Worm (Caenorhabditis elegans) whole organism, L4 larva: ENCODE results near the gene K06H7.7.

Source experiments
- D1046.2 ChIP-seq: fragments of 200-800 bp; sonication (Bioruptor generic); IDR thresholded peaks from 2 replicates; pipeline ENCODE4 v1.3.6; 2022; ENCODE audit warnings: missing genetic modification characterization, missing compliant biosample characterization
- F10B5.3 ChIP-seq: sonication (generic microtip); optimal IDR thresholded peaks from 2 replicates; lab custom pipeline; 2016; ENCODE audit warnings: mild to moderate bottlenecking, missing genetic modification characterization, missing compliant biosample characterization
- F49E8.2 ChIP-seq: sonication (generic microtip); optimal IDR thresholded peaks from 2 replicates; lab custom pipeline; 2016; ENCODE audit warnings: missing compliant biosample characterization, mild to moderate bottlenecking, missing genetic modification characterization, borderline replicate concordance
- T20F7.1 ChIP-seq: fragments of 200-800 bp; sonication (Bioruptor generic); optimal IDR thresholded peaks from 2 replicates; lab custom pipeline; 2018; ENCODE audit warnings: mild to moderate bottlenecking, missing genetic modification characterization, missing compliant biosample characterization
- Y105C5A.15 ChIP-seq: fragments of 200-800 bp; sonication (Bioruptor generic); IDR thresholded peaks from 2 replicates; pipeline ENCODE4 v1.3.6; 2022; ENCODE audit warnings: missing genetic modification characterization, missing compliant biosample characterization
- Y5F2A.4 ChIP-seq: fragments of 200-800 bp; sonication (Bioruptor generic); optimal IDR thresholded peaks from 2 replicates; lab custom pipeline; 2018; ENCODE audit warnings: mild to moderate bottlenecking, missing genetic modification characterization, missing compliant biosample characterization
- ZK337.2 ChIP-seq: fragments of 200-800 bp; sonication (Bioruptor generic); IDR thresholded peaks from 2 replicates; pipeline ENCODE4 v1.3.6; 2022; ENCODE audit warnings: missing genetic modification reagents, missing genetic modification characterization, missing compliant biosample characterization
- ZK546.5 ChIP-seq, 2 experiments: sonication (generic microtip); optimal IDR thresholded peaks; 2 replicates each; lab custom pipeline; 2017; ENCODE audit warnings: missing biosample characterization in 2 of 2, missing genetic modification characterization in 2 of 2
- attf-4 ChIP-seq: sonication (generic microtip); optimal IDR thresholded peaks from 3 replicates; lab custom pipeline; 2017; ENCODE audit warnings: missing biosample characterization, missing genetic modification characterization
- ceh-20 ChIP-seq: fragments of 200-800 bp; sonication (Bioruptor generic); IDR thresholded peaks from 2 replicates; pipeline ENCODE4 v1.3.6; 2022; ENCODE audit warnings: missing genetic modification reagents, missing genetic modification characterization, missing compliant biosample characterization
- ceh-28 ChIP-seq: fragments of 150-350 bp; optimal IDR thresholded peaks from 2 replicates; lab custom pipeline; 2014; ENCODE audit warnings: missing biosample characterization, missing genetic modification reagents, missing genetic modification characterization
- ceh-32 ChIP-seq: sonication (generic microtip); optimal IDR thresholded peaks from 2 replicates; lab custom pipeline; 2016; ENCODE audit warnings: mild to moderate bottlenecking, missing genetic modification characterization, missing compliant biosample characterization; ENCODE audit not compliant: poor library complexity
- ceh-82 ChIP-seq: sonication (generic microtip); optimal IDR thresholded peaks from 2 replicates; lab custom pipeline; 2017; ENCODE audit warnings: missing biosample characterization, missing genetic modification characterization
- ces-1 ChIP-seq: fragments of 150-350 bp; sonication (generic microtip); optimal IDR thresholded peaks from 4 replicates; lab custom pipeline; 2014; ENCODE audit warnings: missing biosample characterization, missing genetic modification reagents, missing genetic modification characterization
- daf-12 ChIP-seq: fragments of 150-350 bp; optimal IDR thresholded peaks from 2 replicates; lab custom pipeline; 2014; ENCODE audit warnings: missing biosample characterization, missing genetic modification reagents, missing genetic modification characterization
- daf-8 ChIP-seq: fragments of 200-800 bp; sonication (Bioruptor generic); IDR thresholded peaks from 2 replicates; pipeline ENCODE4 v1.3.6; 2022; ENCODE audit warnings: missing genetic modification characterization, missing compliant biosample characterization
- dmd-6 ChIP-seq: fragments of 200-800 bp; sonication (Bioruptor generic); IDR thresholded peaks from 2 replicates; pipeline ENCODE4 v1.3.6; 2022; ENCODE audit warnings: missing genetic modification reagents, missing genetic modification characterization, missing compliant biosample characterization
- dmd-9 ChIP-seq: fragments of 200-800 bp; sonication (Bioruptor generic); IDR thresholded peaks from 2 replicates; pipeline ENCODE4 v1.3.6; 2022; ENCODE audit warnings: missing genetic modification reagents, missing genetic modification characterization, missing compliant biosample characterization
- dpl-1 ChIP-seq: fragments of 150-350 bp; optimal IDR thresholded peaks from 2 replicates; lab custom pipeline; 2014; ENCODE audit warnings: missing biosample characterization, missing genetic modification reagents, missing genetic modification characterization
- duxl-1 ChIP-seq: sonication (generic microtip); optimal IDR thresholded peaks from 2 replicates; lab custom pipeline; 2016; ENCODE audit warnings: mild to moderate bottlenecking, missing genetic modification characterization, moderate library complexity, missing compliant biosample characterization; ENCODE audit not compliant: poor library complexity
- egl-43 ChIP-seq: fragments of 200-800 bp; sonication (Bioruptor generic); IDR thresholded peaks from 2 replicates; pipeline ENCODE4 v1.3.6; 2022; ENCODE audit warnings: missing genetic modification reagents, missing genetic modification characterization, missing compliant biosample characterization
- gei-8 ChIP-seq: fragments of 200-800 bp; sonication (Bioruptor generic); optimal IDR thresholded peaks from 2 replicates; lab custom pipeline; 2018; ENCODE audit warnings: mild to moderate bottlenecking, missing genetic modification characterization, missing compliant biosample characterization
- hlh-30 ChIP-seq: sonication (generic microtip); optimal IDR thresholded peaks from 2 replicates; lab custom pipeline; 2017; ENCODE audit warnings: antibody characterized with exemption, mild to moderate bottlenecking, missing genetic modification characterization, missing compliant biosample characterization; ENCODE audit not compliant: insufficient read depth
- hmg-1.1 ChIP-seq: fragments of 200-800 bp; sonication (Bioruptor generic); IDR thresholded peaks from 2 replicates; pipeline ENCODE4 v1.3.6; 2022; ENCODE audit warnings: missing genetic modification reagents, missing genetic modification characterization, missing compliant biosample characterization
- jun-1 ChIP-seq: fragments of 150-350 bp; optimal IDR thresholded peaks from 2 replicates; lab custom pipeline; 2014; ENCODE audit warnings: missing biosample characterization, missing genetic modification reagents, missing genetic modification characterization
- lim-7 ChIP-seq: fragments of 200-800 bp; sonication (Bioruptor generic); IDR thresholded peaks from 2 replicates; pipeline ENCODE4 v1.3.6; 2022; ENCODE audit warnings: missing genetic modification characterization, missing compliant biosample characterization
- lin-1 ChIP-seq: fragments of 200-800 bp; sonication (Bioruptor generic); IDR thresholded peaks from 2 replicates; pipeline ENCODE4 v1.3.6; 2022; ENCODE audit warnings: missing genetic modification reagents, missing genetic modification characterization, missing compliant biosample characterization
- lin-15B ChIP-seq: fragments of 150-350 bp; sonication (generic microtip); optimal IDR thresholded peaks from 3 replicates; lab custom pipeline; 2014; ENCODE audit warnings: missing biosample characterization, missing genetic modification characterization
- madf-5 ChIP-seq, 2 experiments: fragments of 200-800 bp; sonication (Bioruptor generic); IDR thresholded peaks; 2 replicates each; pipeline ENCODE4 v1.3.6; 2022; ENCODE audit warnings: missing compliant biosample characterization in 2 of 2, missing genetic modification characterization in 2 of 2
- mdt-29 ChIP-seq: fragments of 200-800 bp; sonication (Bioruptor generic); IDR thresholded peaks from 2 replicates; pipeline ENCODE4 v1.3.6; 2022; ENCODE audit warnings: missing genetic modification reagents, missing genetic modification characterization, missing compliant biosample characterization
- mxl-2 ChIP-seq: fragments of 200-800 bp; sonication (Bioruptor generic); conservative IDR thresholded peaks from 2 replicates; pipeline ENCODE4 v1.3.6; 2022; ENCODE audit warnings: missing genetic modification reagents, missing genetic modification characterization, missing compliant biosample characterization
- mxl-3 ChIP-seq: fragments of 200-800 bp; sonication (Bioruptor generic); optimal IDR thresholded peaks from 2 replicates; lab custom pipeline; 2018; ENCODE audit warnings: mild to moderate bottlenecking, missing genetic modification characterization, missing compliant biosample characterization
- nhr-25 ChIP-seq: sonication (generic microtip); optimal IDR thresholded peaks from 2 replicates; lab custom pipeline; 2017; ENCODE audit warnings: missing genetic modification characterization, mild to moderate bottlenecking, missing compliant biosample characterization, antibody characterized with exemption, moderate library complexity, borderline replicate concordance; ENCODE audit not compliant: insufficient read depth
- nhr-41 ChIP-seq: fragments of 200-800 bp; sonication (Bioruptor generic); IDR thresholded peaks from 2 replicates; pipeline ENCODE4 v1.3.6; 2022; ENCODE audit warnings: missing genetic modification reagents, missing genetic modification characterization, missing compliant biosample characterization
- nhr-76 ChIP-seq: fragments of 150-350 bp; optimal IDR thresholded peaks from 2 replicates; lab custom pipeline; 2014; ENCODE audit warnings: missing biosample characterization, missing genetic modification characterization
- nhr-77 ChIP-seq: fragments of 150-350 bp; optimal IDR thresholded peaks from 2 replicates; lab custom pipeline; 2014; ENCODE audit warnings: missing biosample characterization, missing genetic modification characterization
- pqm-1 ChIP-seq: sonication (generic microtip); optimal IDR thresholded peaks from 2 replicates; lab custom pipeline; 2017; ENCODE audit warnings: missing biosample characterization, missing genetic modification characterization
- saeg-2 ChIP-seq: fragments of 200-800 bp; sonication (Bioruptor generic); IDR thresholded peaks from 2 replicates; pipeline ENCODE4 v1.3.6; 2022; ENCODE audit warnings: missing genetic modification reagents, missing genetic modification characterization, missing compliant biosample characterization
- sdz-12 ChIP-seq: fragments of 200-800 bp; sonication (Bioruptor generic); optimal IDR thresholded peaks from 2 replicates; lab custom pipeline; 2018; ENCODE audit warnings: mild to moderate bottlenecking, missing genetic modification characterization, missing compliant biosample characterization
- spr-3 ChIP-seq: fragments of 200-800 bp; sonication (Bioruptor generic); optimal IDR thresholded peaks from 2 replicates; lab custom pipeline; 2018; ENCODE audit warnings: mild to moderate bottlenecking, missing genetic modification characterization, missing compliant biosample characterization
- tra-1 ChIP-seq: fragments of 200-800 bp; sonication (Bioruptor generic); IDR thresholded peaks from 2 replicates; pipeline ENCODE4 v1.3.6; 2022; ENCODE audit warnings: missing genetic modification reagents, missing genetic modification characterization, missing compliant biosample characterization
- unc-130 ChIP-seq: sonication (generic microtip); optimal IDR thresholded peaks from 2 replicates; lab custom pipeline; 2016; ENCODE audit warnings: missing genetic modification reagents, missing genetic modification characterization, missing compliant biosample characterization
- unc-62 ChIP-seq, 3 experiments: fragments of 150-350 bp in 1 of 3; sonication (generic microtip); optimal IDR thresholded peaks in 2 of 3; peaks in 1 of 3; 1 replicate in 1 of 3; 2 replicates in 2 of 3; lab custom pipeline; 2014 to 2017; ENCODE audit warnings: missing biosample characterization in 3 of 3, missing genetic modification characterization in 3 of 3, missing genetic modification reagents in 3 of 3, missing genotype in 1 of 3
- zip-11 ChIP-seq: fragments of 200-800 bp; sonication (Bioruptor generic); IDR thresholded peaks from 2 replicates; pipeline ENCODE4 v1.3.6; 2022; ENCODE audit warnings: missing genetic modification characterization, missing compliant biosample characterization
- zip-2 ChIP-seq: fragments of 150-350 bp; optimal IDR thresholded peaks from 2 replicates; lab custom pipeline; 2014; ENCODE audit warnings: missing biosample characterization, missing genetic modification characterization
- ztf-11 ChIP-seq: fragments of 150-350 bp; optimal IDR thresholded peaks from 2 replicates; lab custom pipeline; 2014; ENCODE audit warnings: missing biosample characterization, missing genetic modification characterization
- ztf-7 ChIP-seq: fragments of 150-350 bp; optimal IDR thresholded peaks from 2 replicates; lab custom pipeline; 2014; ENCODE audit warnings: missing biosample characterization, missing genetic modification characterization

Gene K06H7.7

ce11 chrIII:8044187-8044586 lies 41.1 kb downstream of the K06H7.7 start, which contains the start of gene K12H4.5:
Gene K12H4.5 (plus strand): TSS chrIII:8044487.
- TF ChIP-seq ZK337.2 (GFP tag; lab: Robert Waterston, UW) (no peak), attf-4 (no peak), egl-43 (GFP tag; lab: Robert Waterston, UW) (no peak), ztf-11 (no peak), ces-1 (GFP tag; lab: Kevin White, UChicago) (no peak)
- TF ChIP-seq, all 104 proteins: peak for 0

DNA sequence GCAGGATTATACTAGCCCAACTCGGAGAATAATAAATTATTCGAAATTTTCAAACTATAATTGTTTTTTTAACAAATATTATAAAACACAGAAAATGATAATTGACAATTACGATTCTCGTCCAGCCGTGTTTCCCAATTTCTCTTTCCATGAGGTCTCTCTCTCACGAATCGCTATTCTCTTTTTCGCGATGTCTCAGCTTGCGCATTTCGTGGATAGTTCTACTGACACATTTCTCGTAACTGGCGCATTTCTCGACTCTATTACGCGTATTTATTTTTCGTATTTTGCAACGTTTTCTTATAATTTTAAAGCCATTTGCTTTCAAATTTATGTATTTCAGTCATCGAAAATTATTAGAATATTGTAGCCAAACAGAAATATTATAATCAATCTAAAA lies 41.5 kb downstream of the K06H7.7 start:
- peak; percentile 28 for TF ChIP-seq ceh-82
- peak; percentile 99 for TF ChIP-seq tra-1 (GFP tag; lab: Robert Waterston, UW)
- TF ChIP-seq lim-7 (GFP tag; lab: Robert Waterston, UW) = peak; percentile 97
- TF ChIP-seq hmg-1.1 (GFP tag; lab: Robert Waterston, UW) = peak; percentile 98
- no peak; the same call in 1 of the 2 replicates for TF ChIP-seq mdt-29 (GFP tag; lab: Robert Waterston, UW)
- peak; percentile 89 for TF ChIP-seq mxl-2 (GFP tag; lab: Robert Waterston, UW)
- peak; percentile 92 for TF ChIP-seq jun-1
- TF ChIP-seq ceh-32 (tag; lab: Kevin White, UChicago) = peak; percentile 13
- TF ChIP-seq zip-2 = peak; percentile 88
- peak; percentile 57 for TF ChIP-seq nhr-76 (tag; lab: Kevin White, UChicago)
- peak; percentile 86 for TF ChIP-seq pqm-1 (tag; lab: Kevin White, UChicago)
- peak in 1 of 2 experiments; percentile 84 for TF ChIP-seq ZK546.5 (tag; optimal IDR thresholded peaks at IDR 0.05; lab: Kevin White, UChicago)
- no peak for TF ChIP-seq F10B5.3 (tag; lab: Kevin White, UChicago)
- peak; percentile 99 for TF ChIP-seq sdz-12 (GFP tag; lab: Kevin White, UChicago)
- peak; percentile 96 for TF ChIP-seq nhr-25 (tag; lab: Kevin White, UChicago)
- TF ChIP-seq nhr-41 (GFP tag; lab: Robert Waterston, UW) = peak; percentile 84
- peak; percentile 93 for TF ChIP-seq hlh-30 (tag; lab: Kevin White, UChicago)
- peak; percentile 76; the same call in 1 of the 2 replicates for TF ChIP-seq lin-1 (GFP tag; lab: Robert Waterston, UW)
- peak; percentile 91 for TF ChIP-seq lin-15B (tag; lab: Kevin White, UChicago)
- peak in 1 of 2 experiments; percentile 100 for TF ChIP-seq unc-62 (GFP tag; optimal IDR thresholded peaks at IDR 0.05 in 1 of 2; lab: Kevin White, UChicago)
- TF ChIP-seq unc-62 (tag; optimal IDR thresholded peaks at IDR 0.05; lab: Kevin White, UChicago) = peak; percentile 58
- TF ChIP-seq egl-43 (GFP tag; lab: Robert Waterston, UW) = no peak; the same call in 1 of the 2 replicates
- peak; percentile 32 for TF ChIP-seq Y5F2A.4 (GFP tag; lab: Kevin White, UChicago)
- peak; percentile 86 for TF ChIP-seq spr-3 (GFP tag; lab: Kevin White, UChicago)
- peak; percentile 82 for TF ChIP-seq ztf-7 (tag; lab: Kevin White, UChicago)
- peak; percentile 83 for TF ChIP-seq F49E8.2
- TF ChIP-seq daf-8 (GFP tag; lab: Robert Waterston, UW) = 0 out of 2 replicates have a peak, but pooled peaks have one; percentile 85
- TF ChIP-seq unc-130 (GFP tag; lab: Kevin White, UChicago) = peak; percentile 99
- TF ChIP-seq duxl-1 (tag; lab: Kevin White, UChicago) = peak; percentile 95
- peak; percentile 97 for TF ChIP-seq ceh-20 (GFP tag; lab: Robert Waterston, UW)
- TF ChIP-seq dpl-1 = peak; percentile 92
- peak; percentile 99 for TF ChIP-seq dmd-9 (GFP tag; lab: Robert Waterston, UW)
- peak; percentile 98 for TF ChIP-seq mxl-3
- TF ChIP-seq dmd-6 (GFP tag; lab: Robert Waterston, UW) = peak; percentile 97
- TF ChIP-seq gei-8 (GFP tag; lab: Kevin White, UChicago) = peak; percentile 75
- peak; percentile 52 for TF ChIP-seq ceh-28 (tag; lab: Kevin White, UChicago)
- TF ChIP-seq saeg-2 (GFP tag; lab: Robert Waterston, UW) = 0 out of 2 replicates have a peak, but pooled peaks have one; percentile 21
- TF ChIP-seq T20F7.1 (GFP tag; lab: Kevin White, UChicago) = peak; percentile 97
- TF ChIP-seq ces-1 (GFP tag; lab: Kevin White, UChicago) = peak; percentile 88
- TF ChIP-seq madf-5 (GFP tag; IDR thresholded peaks at IDR 0.05; lab: Robert Waterston, UW) = peak; percentile 96 to 98
- no peak for TF ChIP-seq daf-12
- TF ChIP-seq ztf-11 = no peak
- peak; percentile 97 for TF ChIP-seq D1046.2 (GFP tag; lab: Robert Waterston, UW)
- TF ChIP-seq zip-11 (GFP tag; lab: Robert Waterston, UW) = no peak
- TF ChIP-seq Y105C5A.15 = peak; percentile 58; the same call in 1 of the 2 replicates
- TF ChIP-seq nhr-77 = peak; percentile 99
